Worm (Caenorhabditis elegans) whole organism, midembryonic: ENCODE results near the gene Y50E8A.6.

Source experiments
- T22C8.4 ChIP-seq: fragments of 200-800 bp; sonication (Bioruptor generic); IDR thresholded peaks from 2 replicates; pipeline ENCODE4 v1.3.6; 2022; ENCODE audit warnings: missing genetic modification characterization, missing compliant biosample characterization
- flt-1 ChIP-seq: fragments of 200-800 bp; sonication (Bioruptor generic); IDR thresholded peaks from 2 replicates; pipeline ENCODE4 v1.3.6; 2022; ENCODE audit warnings: missing genetic modification characterization, missing compliant biosample characterization
- med-1 ChIP-seq: sonication (generic microtip); optimal IDR thresholded peaks from 2 replicates; lab custom pipeline; 2017; ENCODE audit warnings: missing genetic modification characterization, mild to moderate bottlenecking, missing compliant biosample characterization, antibody characterized with exemption, missing genetic modification reagents; ENCODE audit not compliant: insufficient read depth
- ref-1 ChIP-seq: fragments of 200-800 bp; sonication (Bioruptor generic); conservative IDR thresholded peaks from 2 replicates; pipeline ENCODE4 v1.3.6; 2022; ENCODE audit warnings: missing genetic modification reagents, missing genetic modification characterization, missing compliant biosample characterization

ce11 chrV:14711077-14711476 lies 30.1 kb downstream of the Y50E8A.6 start, which contains the start of gene ssp-33:
- TF ChIP-seq flt-1 (GFP tag; lab: Robert Waterston, UW) (no peak), ref-1 (GFP tag; lab: Robert Waterston, UW) (no peak), med-1 (GFP tag; lab: Kevin White, UChicago) (no peak), T22C8.4 (GFP tag; lab: Robert Waterston, UW) (no peak)
